Worm (Caenorhabditis elegans) whole organism, midembryonic: Measurements from ENCODE around the gene F28H7.3.

ENCODE experiments used
- cog-1 ChIP-seq: sonication (generic microtip); optimal IDR thresholded peaks from 2 replicates; lab custom pipeline; 2016; ENCODE audit warnings: missing genetic modification characterization, missing compliant biosample characterization
- flt-1 ChIP-seq: fragments of 200-800 bp; sonication (Bioruptor generic); IDR thresholded peaks from 2 replicates; pipeline ENCODE4 v1.3.6; 2022; ENCODE audit warnings: missing genetic modification characterization, missing compliant biosample characterization
- klf-2 ChIP-seq: fragments of 200-800 bp; sonication (Bioruptor generic); conservative IDR thresholded peaks from 2 replicates; pipeline ENCODE4 v1.3.6; 2022; ENCODE audit warnings: missing genetic modification reagents, missing genetic modification characterization, missing compliant biosample characterization
- ztf-29 ChIP-seq: fragments of 200-800 bp; sonication (Bioruptor generic); IDR thresholded peaks from 2 replicates; pipeline ENCODE4 v1.3.6; 2022; ENCODE audit warnings: missing genetic modification reagents, missing genetic modification characterization, missing compliant biosample characterization

ce11 chrV:10762695-10763094 lies 12.1 kb upstream of the F28H7.3 start, which contains the start of gene sre-6:
- TF ChIP-seq cog-1: no peak
- no peak for TF ChIP-seq ztf-29 (GFP tag; lab: Robert Waterston, UW)
- TF ChIP-seq klf-2: no peak
- no peak for TF ChIP-seq flt-1 (GFP tag; lab: Robert Waterston, UW)
